Worm (Caenorhabditis elegans): ENCODE data around the gene ZK970.8.
"Not testable (repeated sequence)": the region's sequence is repeated elsewhere in the genome, so short reads cannot be mapped to it uniquely, and the experiment has no call there.

DNA sequence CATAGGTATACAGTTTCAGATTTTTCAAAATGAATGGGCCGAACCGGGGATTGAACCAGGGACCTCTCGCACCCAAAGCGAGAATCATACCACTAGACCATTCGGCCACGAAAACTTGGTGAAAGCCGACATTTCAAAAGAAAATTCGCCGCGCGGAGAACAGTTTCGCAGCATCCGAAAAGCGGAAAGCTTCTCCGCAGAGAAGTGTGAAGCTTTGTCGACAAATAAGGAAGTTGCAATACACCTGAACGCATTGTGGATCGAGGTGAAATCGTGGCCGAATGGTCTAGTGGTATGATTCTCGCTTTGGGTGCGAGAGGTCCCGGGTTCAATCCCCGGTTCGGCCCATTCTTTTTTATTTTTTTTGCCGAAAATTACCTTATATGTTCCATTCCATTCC lies 4.7 kb upstream of the ZK970.8 start:
- not testable (repeated sequence) for TF ChIP-seq ama-1 (optimal IDR thresholded peaks at IDR 0.05); aly-2 (tag; optimal IDR thresholded peaks at IDR 0.05); nhr-77 (tag; optimal IDR thresholded peaks at IDR 0.05); lin-39 (tag; optimal IDR thresholded peaks at IDR 0.05); fkh-10 (GFP tag; optimal IDR thresholded peaks at IDR 0.05); snpc-4 (tag; optimal IDR thresholded peaks at IDR 0.05); elt-1 (tag; optimal IDR thresholded peaks at IDR 0.05); nhr-76 (tag; optimal IDR thresholded peaks at IDR 0.05); unc-62 (GFP tag; optimal IDR thresholded peaks at IDR 0.05); nhr-43 (tag; optimal IDR thresholded peaks at IDR 0.05; ENCODE audit: poor library complexity, severe bottlenecking); nhr-11 (tag; optimal IDR thresholded peaks at IDR 0.05)
